Worm (Caenorhabditis elegans): Measurements from ENCODE around the gene chtb-1.

The chtb-1 gene

DNA sequence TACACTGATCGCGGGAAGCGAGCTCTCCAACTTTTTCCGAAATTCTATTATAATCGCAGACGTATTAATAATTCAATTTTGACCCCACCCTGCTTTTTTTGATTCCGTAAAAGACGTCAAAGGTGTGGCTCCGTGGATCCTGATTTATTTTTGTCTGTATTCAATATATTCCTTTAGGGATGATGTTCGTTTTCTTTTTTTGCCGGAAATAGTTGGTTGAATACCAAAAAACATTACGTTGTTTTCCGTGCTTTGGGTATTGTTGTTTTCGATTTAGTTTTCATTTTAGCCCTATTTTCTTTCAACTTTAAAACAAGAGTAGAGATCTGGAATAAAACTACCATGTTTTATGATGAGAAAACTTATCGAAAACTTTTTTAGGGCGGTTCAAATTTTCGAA lies 21.4 kb upstream of the chtb-1 start:
- TF ChIP-seq unc-3 (GFP tag; conservative IDR thresholded peaks at IDR 0.05), result no peak
- no peak for TF ChIP-seq unc-3 (tag; optimal IDR thresholded peaks at IDR 0.05)
- no peak for TF ChIP-seq gmeb-2 (tag; optimal IDR thresholded peaks at IDR 0.05)
- no peak for TF ChIP-seq lim-6 (tag; optimal IDR thresholded peaks at IDR 0.05)
- TF ChIP-seq nfya-1 (tag; optimal IDR thresholded peaks at IDR 0.05), result no peak
- no peak for TF ChIP-seq nhr-11 (tag; optimal IDR thresholded peaks at IDR 0.05)
- TF ChIP-seq Y22D7AL.16 (tag; optimal IDR thresholded peaks at IDR 0.05), result no peak
- no peak for TF ChIP-seq elt-4 (tag; optimal IDR thresholded peaks at IDR 0.05)
- TF ChIP-seq pax-1 (tag; optimal IDR thresholded peaks at IDR 0.05), result no peak
- no peak for TF ChIP-seq ets-4 (tag; optimal IDR thresholded peaks at IDR 0.05)
- no peak for TF ChIP-seq odd-2 (tag; optimal IDR thresholded peaks at IDR 0.05)
- no peak for TF ChIP-seq hlh-30 (tag; optimal IDR thresholded peaks at IDR 0.05; ENCODE audit: insufficient read depth)
- TF ChIP-seq C38D4.7 (GFP tag; optimal IDR thresholded peaks at IDR 0.05), result no peak
- no peak for TF ChIP-seq ceh-24 (tag; optimal IDR thresholded peaks at IDR 0.05)
- TF ChIP-seq che-1 (tag; optimal IDR thresholded peaks at IDR 0.05), result no peak
- no peak for TF ChIP-seq sox-4 (tag; optimal IDR thresholded peaks at IDR 0.05)

DNA sequence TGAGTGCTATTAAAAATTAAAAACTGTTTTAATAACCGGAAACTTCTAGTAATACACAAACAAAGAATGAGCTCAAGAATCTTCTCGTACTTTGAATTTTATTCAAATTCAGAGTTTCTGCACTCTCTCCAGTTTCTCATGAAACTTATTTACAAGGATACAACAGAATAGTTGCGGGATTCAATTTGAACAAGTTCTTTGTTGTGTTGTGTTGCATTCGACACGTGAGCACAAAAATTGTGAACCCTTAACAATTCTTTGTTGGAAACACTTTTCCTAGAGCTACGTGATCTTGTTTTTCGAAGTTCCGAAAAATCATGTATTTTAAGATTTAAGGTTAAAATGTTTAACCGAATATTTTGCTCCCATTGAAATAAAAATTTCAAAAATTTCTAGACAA lies 18.5 kb upstream of the chtb-1 start:
- no peak for TF ChIP-seq unc-42 (tag; optimal IDR thresholded peaks at IDR 0.05)
- no peak for TF ChIP-seq ama-1 (optimal IDR thresholded peaks at IDR 0.05)
- TF ChIP-seq rnt-1 (tag; optimal IDR thresholded peaks at IDR 0.05), result no peak
- TF ChIP-seq unc-3 (GFP tag; conservative IDR thresholded peaks at IDR 0.05), result no peak
- no peak for TF ChIP-seq unc-3 (tag; optimal IDR thresholded peaks at IDR 0.05)
- no peak for TF ChIP-seq dve-1 (tag; optimal IDR thresholded peaks at IDR 0.05)
- TF ChIP-seq ceh-45 (GFP tag; IDR thresholded peaks at IDR 0.05), result no peak
- TF ChIP-seq fax-1 (tag; optimal IDR thresholded peaks at IDR 0.05), result no peak
- TF ChIP-seq K02D7.2 (tag; optimal IDR thresholded peaks at IDR 0.05), result no peak
- no peak for TF ChIP-seq npax-4 (tag; optimal IDR thresholded peaks at IDR 0.05)
- no peak for TF ChIP-seq ceh-2 (tag; optimal IDR thresholded peaks at IDR 0.05)
- no peak for TF ChIP-seq unc-86 (tag; optimal IDR thresholded peaks at IDR 0.05)
- no peak for TF ChIP-seq K09A11.1 (tag; optimal IDR thresholded peaks at IDR 0.05; ENCODE audit: insufficient read depth)
- no peak for TF ChIP-seq sdc-2 (tag; optimal IDR thresholded peaks at IDR 0.05)
- no peak for TF ChIP-seq ets-4 (tag; optimal IDR thresholded peaks at IDR 0.05)
- TF ChIP-seq tbx-2 (tag; optimal IDR thresholded peaks at IDR 0.05), result no peak
- no peak for TF ChIP-seq hlh-30 (tag; optimal IDR thresholded peaks at IDR 0.05; ENCODE audit: insufficient read depth)
- no peak for TF ChIP-seq Y22D7AL.16 (tag; optimal IDR thresholded peaks at IDR 0.05)
- no peak for TF ChIP-seq T23F11.4 (GFP tag; optimal IDR thresholded peaks at IDR 0.05)

DNA sequence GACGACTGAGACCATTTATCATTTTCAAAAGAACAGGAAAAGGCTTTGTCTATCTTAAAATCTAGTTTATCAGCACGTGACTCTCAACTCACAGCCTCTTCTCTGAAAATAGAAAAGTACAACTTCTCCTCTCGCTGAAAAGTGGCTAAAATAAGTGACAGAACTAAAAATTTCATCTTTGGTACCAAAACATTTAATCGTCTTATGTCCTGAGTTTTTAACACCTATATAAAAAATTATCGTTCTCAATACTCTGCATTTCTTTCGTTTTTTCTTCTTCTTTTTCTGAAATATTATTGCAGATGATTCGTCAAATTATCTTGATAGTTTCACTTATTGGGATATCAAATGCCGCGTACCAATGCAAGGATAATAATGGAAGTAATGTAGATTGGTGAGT lies 11.7 kb upstream of the chtb-1 start, which contains the start of gene crn-6:
Gene crn-6 (plus strand): TSS at position 301 of the 400 bp plus-strand sequence.
- no peak for TF ChIP-seq syd-9 (tag; optimal IDR thresholded peaks at IDR 0.05)
- TF ChIP-seq ceh-19 (GFP tag; optimal IDR thresholded peaks at IDR 0.05), result no peak
- TF ChIP-seq fax-1 (tag; optimal IDR thresholded peaks at IDR 0.05), result no peak
- TF ChIP-seq rnt-1 (tag; optimal IDR thresholded peaks at IDR 0.05), result no peak
- no peak for TF ChIP-seq tbx-2 (tag; optimal IDR thresholded peaks at IDR 0.05)
- no peak for TF ChIP-seq fkh-6 (tag; optimal IDR thresholded peaks at IDR 0.05)
- no peak for TF ChIP-seq ceh-24 (tag; optimal IDR thresholded peaks at IDR 0.05)
- no peak for TF ChIP-seq ets-4 (tag; optimal IDR thresholded peaks at IDR 0.05)
- TF ChIP-seq ceh-2 (tag; optimal IDR thresholded peaks at IDR 0.05), result no peak
- TF ChIP-seq unc-3 (GFP tag; conservative IDR thresholded peaks at IDR 0.05), result no peak
- TF ChIP-seq unc-3 (tag; optimal IDR thresholded peaks at IDR 0.05), result no peak
- no peak for TF ChIP-seq mec-3 (tag; optimal IDR thresholded peaks at IDR 0.05; ENCODE audit: borderline replicate concordance)
- no peak for TF ChIP-seq unc-55 (GFP tag; optimal IDR thresholded peaks at IDR 0.05)

DNA sequence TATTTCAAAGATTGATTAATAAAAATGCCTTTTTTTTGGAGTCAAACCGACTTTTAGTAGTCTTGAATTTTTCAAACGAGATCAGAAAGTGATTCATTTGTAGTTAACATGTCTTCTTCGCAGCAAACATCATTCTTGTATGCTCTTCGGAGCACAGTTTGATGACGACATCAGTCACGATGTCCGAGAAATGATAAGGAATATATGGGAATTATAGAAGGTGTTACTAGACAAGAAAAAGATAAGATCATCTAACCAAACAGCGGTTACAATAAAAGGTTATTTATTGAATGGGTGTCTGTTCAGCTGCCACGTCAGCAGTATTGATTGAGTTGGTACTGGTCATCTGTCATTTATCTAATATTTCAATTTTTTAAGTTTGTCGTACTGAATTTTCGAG lies 11.1 kb upstream of the chtb-1 start:
- TF ChIP-seq pax-1 (tag; optimal IDR thresholded peaks at IDR 0.05) (no peak), lin-11 (tag; optimal IDR thresholded peaks at IDR 0.05) (no peak), elt-2 (tag; optimal IDR thresholded peaks at IDR 0.05) (peak; percentile 60), ttx-3 (tag; optimal IDR thresholded peaks at IDR 0.05) (no peak)
